Fruit fly (Drosophila melanogaster): Measurements from ENCODE around the gene CG7872.

Gene CG7872

DNA sequence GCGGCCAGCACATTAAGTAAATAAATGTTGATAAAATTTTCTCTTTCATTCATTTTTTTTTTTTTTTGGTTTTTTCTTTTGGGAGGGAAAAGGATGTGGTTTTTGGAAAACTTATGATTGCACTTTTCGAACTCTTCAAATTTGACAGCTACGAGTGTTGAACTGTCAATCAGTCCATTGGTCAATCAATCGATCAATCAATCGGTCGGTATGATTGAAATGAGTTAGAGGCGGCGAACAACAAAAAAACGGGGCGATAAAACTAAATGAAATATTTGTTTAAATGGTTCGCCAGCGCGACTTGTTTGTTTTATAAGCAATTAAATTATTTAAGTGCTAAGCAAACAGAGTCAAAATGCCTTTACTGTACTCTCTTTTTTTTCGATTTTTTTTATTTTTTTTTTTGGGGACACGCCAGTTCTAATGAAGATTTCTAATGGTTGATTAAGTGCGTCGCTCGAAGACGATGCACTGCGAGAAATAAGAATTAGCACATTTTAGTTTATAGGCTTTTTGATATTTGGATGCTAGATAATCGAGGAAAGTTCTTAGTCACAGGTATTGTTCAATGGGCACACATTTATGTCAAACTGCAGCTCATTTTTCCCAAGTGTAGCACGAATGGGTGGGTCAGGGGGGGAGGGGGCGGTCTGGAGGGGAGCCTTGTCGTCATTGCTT is 41.1 kb downstream of the CG7872 start (continued):
- TF ChIP-seq caup (GFP tag; optimal IDR thresholded peaks at IDR 0.05; ENCODE audit: severe bottlenecking): peak; percentile 71
- peak; percentile 74 for TF ChIP-seq BtbVII (GFP tag; optimal IDR thresholded peaks at IDR 0.05)
- peak; percentile 86 for TF ChIP-seq gem (tag; optimal IDR thresholded peaks at IDR 0.05)
- no peak for TF ChIP-seq prd (optimal IDR thresholded peaks at IDR 0.05)
- TF ChIP-seq prd (GFP tag; IDR thresholded peaks at IDR 0.05): peak; percentile 83
- TF ChIP-seq CG10366 (GFP tag; IDR thresholded peaks at IDR 0.05): peak; percentile 81
- peak; percentile 83 for TF ChIP-seq CG8359 (GFP tag; optimal IDR thresholded peaks at IDR 0.05; ENCODE audit: borderline replicate concordance)
- peak; percentile 52 for TF ChIP-seq CG31365 (tag; optimal IDR thresholded peaks at IDR 0.05)
- peak; percentile 72 for TF ChIP-seq tap (tag; optimal IDR thresholded peaks at IDR 0.05)
- TF ChIP-seq H2.0 (GFP tag; IDR thresholded peaks at IDR 0.05): peak; percentile 54
- TF ChIP-seq Dp (GFP tag; optimal IDR thresholded peaks at IDR 0.05): no peak
- peak; percentile 53 for TF ChIP-seq Mes4 (GFP tag; optimal IDR thresholded peaks at IDR 0.05)
- TF ChIP-seq Antp (GFP tag; optimal IDR thresholded peaks at IDR 0.05): peak; percentile 77
- TF ChIP-seq toy (GFP tag; IDR thresholded peaks at IDR 0.05): no peak
- peak; percentile 78 for TF ChIP-seq Awh (GFP tag; IDR thresholded peaks at IDR 0.05)
- TF ChIP-seq slbo (GFP tag; IDR thresholded peaks at IDR 0.05): peak; percentile 88
- TF ChIP-seq CG1529 (GFP tag; optimal IDR thresholded peaks at IDR 0.05): peak; percentile 79
- TF ChIP-seq CoRest (tag; optimal IDR thresholded peaks at IDR 0.05): peak; percentile 85
- TF ChIP-seq CG7745 (tag; optimal IDR thresholded peaks at IDR 0.05): no peak
- no peak for TF ChIP-seq vnd (GFP tag; IDR thresholded peaks at IDR 0.05; ENCODE audit: partially characterized antibody)
- peak; percentile 77 for TF ChIP-seq ewg (GFP tag; optimal IDR thresholded peaks at IDR 0.05)
- TF ChIP-seq CG2875 (GFP tag; optimal IDR thresholded peaks at IDR 0.05): peak; percentile 76
- no peak for TF ChIP-seq stwl (tag; optimal IDR thresholded peaks at IDR 0.05)
- TF ChIP-seq CG6791 (GFP tag; IDR thresholded peaks at IDR 0.05; ENCODE audit: partially characterized antibody): no peak
- TF ChIP-seq Nf-YC (tag; optimal IDR thresholded peaks at IDR 0.05): peak; percentile 29
- no peak for TF ChIP-seq Lpt (GFP tag; optimal IDR thresholded peaks at IDR 0.05)
- peak; percentile 63; the same call in 1 of the 3 replicates for TF ChIP-seq CG11695 (GFP tag; IDR thresholded peaks at IDR 0.05)
- TF ChIP-seq trem (tag; optimal IDR thresholded peaks at IDR 0.05): peak; percentile 63
- TF ChIP-seq scrt (GFP tag; optimal IDR thresholded peaks at IDR 0.05): peak; percentile 60
- peak in 1 of 2 experiments; percentile 61 for TF ChIP-seq Eip74EF (GFP tag; optimal IDR thresholded peaks at IDR 0.05)
- peak; percentile 82 for TF ChIP-seq CG13424 (tag; optimal IDR thresholded peaks at IDR 0.05)
- peak; percentile 81 for TF ChIP-seq CG15269 (tag; optimal IDR thresholded peaks at IDR 0.05)
- TF ChIP-seq HmgZ (tag; optimal IDR thresholded peaks at IDR 0.05): peak; percentile 60
- peak; percentile 80 for TF ChIP-seq HLH3B (GFP tag; IDR thresholded peaks at IDR 0.05)
- peak; percentile 73 for TF ChIP-seq CG18619 (GFP tag; optimal IDR thresholded peaks at IDR 0.05)
- TF ChIP-seq row (GFP tag; IDR thresholded peaks at IDR 0.05): peak; percentile 86
- TF ChIP-seq CG10565 (GFP tag; optimal IDR thresholded peaks at IDR 0.05): no peak
- peak; percentile 53 for TF ChIP-seq Deaf1 (tag; optimal IDR thresholded peaks at IDR 0.05)
- no peak for TF ChIP-seq CG1832 (GFP tag; optimal IDR thresholded peaks at IDR 0.05)
- TF ChIP-seq eyg (GFP tag; optimal IDR thresholded peaks at IDR 0.05): peak; percentile 31
- no peak for TF ChIP-seq CG7928 (GFP tag; optimal IDR thresholded peaks at IDR 0.05)

All from whole organism, embryonic.